Worm (Caenorhabditis elegans) whole organism, L4 larva: ENCODE measurements around the gene nlp-101.

Experiments
- F26F4.8 ChIP-seq: fragments of 200-800 bp; sonication (Bioruptor generic); conservative IDR thresholded peaks from 2 replicates; pipeline ENCODE4 v1.3.6; 2022; ENCODE audit warnings: missing genetic modification characterization, missing compliant biosample characterization
- F37D6.2 ChIP-seq: sonication (generic microtip); optimal IDR thresholded peaks from 2 replicates; lab custom pipeline; 2016; ENCODE audit warnings: mild to moderate bottlenecking, missing genetic modification characterization, missing compliant biosample characterization
- F49E8.2 ChIP-seq: sonication (generic microtip); optimal IDR thresholded peaks from 2 replicates; lab custom pipeline; 2016; ENCODE audit warnings: missing compliant biosample characterization, mild to moderate bottlenecking, missing genetic modification characterization, borderline replicate concordance
- Y105C5A.15 ChIP-seq: fragments of 200-800 bp; sonication (Bioruptor generic); IDR thresholded peaks from 2 replicates; pipeline ENCODE4 v1.3.6; 2022; ENCODE audit warnings: missing genetic modification characterization, missing compliant biosample characterization
- ZK337.2 ChIP-seq: fragments of 200-800 bp; sonication (Bioruptor generic); IDR thresholded peaks from 2 replicates; pipeline ENCODE4 v1.3.6; 2022; ENCODE audit warnings: missing genetic modification reagents, missing genetic modification characterization, missing compliant biosample characterization
- ZK546.5 ChIP-seq, 2 experiments: sonication (generic microtip); optimal IDR thresholded peaks; 2 replicates each; lab custom pipeline; 2017; ENCODE audit warnings: missing biosample characterization in 2 of 2, missing genetic modification characterization in 2 of 2
- arid-1 ChIP-seq: fragments of 200-800 bp; sonication (Bioruptor generic); conservative IDR thresholded peaks from 2 replicates; pipeline ENCODE4 v1.3.6; 2022; ENCODE audit warnings: missing genetic modification reagents, missing genetic modification characterization, missing compliant biosample characterization
- ceh-28 ChIP-seq: fragments of 150-350 bp; optimal IDR thresholded peaks from 2 replicates; lab custom pipeline; 2014; ENCODE audit warnings: missing biosample characterization, missing genetic modification reagents, missing genetic modification characterization
- ceh-32 ChIP-seq: sonication (generic microtip); optimal IDR thresholded peaks from 2 replicates; lab custom pipeline; 2016; ENCODE audit warnings: mild to moderate bottlenecking, missing genetic modification characterization, missing compliant biosample characterization; ENCODE audit not compliant: poor library complexity
- ces-1 ChIP-seq: fragments of 150-350 bp; sonication (generic microtip); optimal IDR thresholded peaks from 4 replicates; lab custom pipeline; 2014; ENCODE audit warnings: missing biosample characterization, missing genetic modification reagents, missing genetic modification characterization
- ctbp-1 ChIP-seq: fragments of 200-800 bp; sonication (Bioruptor generic); IDR thresholded peaks from 2 replicates; pipeline ENCODE4 v1.3.6; 2022; ENCODE audit warnings: missing genetic modification reagents, missing genetic modification characterization, missing compliant biosample characterization
- daf-19 ChIP-seq: fragments of 200-800 bp; sonication (Bioruptor generic); conservative IDR thresholded peaks from 2 replicates; pipeline ENCODE4 v1.3.6; 2022; ENCODE audit warnings: missing genetic modification characterization, missing compliant biosample characterization
- dmd-6 ChIP-seq: fragments of 200-800 bp; sonication (Bioruptor generic); IDR thresholded peaks from 2 replicates; pipeline ENCODE4 v1.3.6; 2022; ENCODE audit warnings: missing genetic modification reagents, missing genetic modification characterization, missing compliant biosample characterization
- dmd-8 ChIP-seq: fragments of 200-800 bp; sonication (Bioruptor generic); IDR thresholded peaks from 2 replicates; pipeline ENCODE4 v1.3.6; 2022; ENCODE audit warnings: missing genetic modification characterization, missing compliant biosample characterization
- dpl-1 ChIP-seq: fragments of 150-350 bp; optimal IDR thresholded peaks from 2 replicates; lab custom pipeline; 2014; ENCODE audit warnings: missing biosample characterization, missing genetic modification reagents, missing genetic modification characterization
- dve-1 ChIP-seq: sonication (generic microtip); optimal IDR thresholded peaks from 2 replicates; lab custom pipeline; 2017; ENCODE audit warnings: antibody characterized with exemption, mild to moderate bottlenecking, missing genetic modification characterization, missing compliant biosample characterization; ENCODE audit not compliant: insufficient read depth
- fkh-10 ChIP-seq: fragments of 150-350 bp; optimal IDR thresholded peaks from 2 replicates; lab custom pipeline; 2014; ENCODE audit warnings: missing biosample characterization, missing genetic modification reagents, missing genetic modification characterization
- hif-1 ChIP-seq, 2 experiments: sonication (generic microtip); optimal IDR thresholded peaks; 2 replicates each; lab custom pipeline; 2016 to 2017; ENCODE audit warnings: missing compliant biosample characterization in 2 of 2, missing genetic modification characterization in 2 of 2, missing genetic modification reagents in 2 of 2, missing genotype in 2 of 2, mild to moderate bottlenecking in 1 of 2
- hlh-11 ChIP-seq: fragments of 200-800 bp; sonication (Bioruptor generic); optimal IDR thresholded peaks from 2 replicates; lab custom pipeline; 2018; ENCODE audit warnings: mild to moderate bottlenecking, missing genetic modification characterization, missing compliant biosample characterization
- hmg-1.1 ChIP-seq: fragments of 200-800 bp; sonication (Bioruptor generic); IDR thresholded peaks from 2 replicates; pipeline ENCODE4 v1.3.6; 2022; ENCODE audit warnings: missing genetic modification reagents, missing genetic modification characterization, missing compliant biosample characterization
- lim-7 ChIP-seq: fragments of 200-800 bp; sonication (Bioruptor generic); IDR thresholded peaks from 2 replicates; pipeline ENCODE4 v1.3.6; 2022; ENCODE audit warnings: missing genetic modification characterization, missing compliant biosample characterization
- lin-1 ChIP-seq: fragments of 200-800 bp; sonication (Bioruptor generic); IDR thresholded peaks from 2 replicates; pipeline ENCODE4 v1.3.6; 2022; ENCODE audit warnings: missing genetic modification reagents, missing genetic modification characterization, missing compliant biosample characterization
- lin-29 ChIP-seq: fragments of 200-800 bp; sonication (Bioruptor generic); IDR thresholded peaks from 2 replicates; pipeline ENCODE4 v1.3.6; 2022; ENCODE audit warnings: missing genetic modification reagents, missing genetic modification characterization, missing compliant biosample characterization
- lin-38 ChIP-seq: fragments of 200-800 bp; sonication (Bioruptor generic); IDR thresholded peaks from 2 replicates; pipeline ENCODE4 v1.3.6; 2022; ENCODE audit warnings: missing genetic modification reagents, missing genetic modification characterization, missing compliant biosample characterization
- madf-5 ChIP-seq, 2 experiments: fragments of 200-800 bp; sonication (Bioruptor generic); IDR thresholded peaks; 2 replicates each; pipeline ENCODE4 v1.3.6; 2022; ENCODE audit warnings: missing compliant biosample characterization in 2 of 2, missing genetic modification characterization in 2 of 2
- madf-9 ChIP-seq: fragments of 200-800 bp; sonication (Bioruptor generic); conservative IDR thresholded peaks from 2 replicates; pipeline ENCODE4 v1.3.6; 2022; ENCODE audit warnings: missing genetic modification reagents, missing genetic modification characterization, missing compliant biosample characterization
- mdl-1 ChIP-seq, 2 experiments: fragments of 150-350 bp in 1 of 2; sonication (generic microtip) in 1 of 2; optimal IDR thresholded peaks; 2 replicates each; lab custom pipeline; 2014 to 2017; ENCODE audit warnings: missing biosample characterization in 2 of 2, missing genetic modification characterization in 2 of 2
- mdt-29 ChIP-seq: fragments of 200-800 bp; sonication (Bioruptor generic); IDR thresholded peaks from 2 replicates; pipeline ENCODE4 v1.3.6; 2022; ENCODE audit warnings: missing genetic modification reagents, missing genetic modification characterization, missing compliant biosample characterization
- mes-2 ChIP-seq: sonication (generic microtip); optimal IDR thresholded peaks from 2 replicates; lab custom pipeline; 2016; ENCODE audit warnings: missing genotype, mild to moderate bottlenecking, missing genetic modification characterization, missing compliant biosample characterization; ENCODE audit not compliant: poor library complexity, severe bottlenecking
- mxl-2 ChIP-seq: fragments of 200-800 bp; sonication (Bioruptor generic); conservative IDR thresholded peaks from 2 replicates; pipeline ENCODE4 v1.3.6; 2022; ENCODE audit warnings: missing genetic modification reagents, missing genetic modification characterization, missing compliant biosample characterization
- mxl-3 ChIP-seq: fragments of 200-800 bp; sonication (Bioruptor generic); optimal IDR thresholded peaks from 2 replicates; lab custom pipeline; 2018; ENCODE audit warnings: mild to moderate bottlenecking, missing genetic modification characterization, missing compliant biosample characterization
- nhr-111 ChIP-seq: fragments of 200-800 bp; sonication (Bioruptor generic); optimal IDR thresholded peaks from 2 replicates; lab custom pipeline; 2018; ENCODE audit warnings: mild to moderate bottlenecking, missing genetic modification characterization, missing compliant biosample characterization
- nhr-28 ChIP-seq: fragments of 150-350 bp; optimal IDR thresholded peaks from 2 replicates; lab custom pipeline; 2014; ENCODE audit warnings: missing biosample characterization, missing genetic modification characterization
- nhr-41 ChIP-seq: fragments of 200-800 bp; sonication (Bioruptor generic); IDR thresholded peaks from 2 replicates; pipeline ENCODE4 v1.3.6; 2022; ENCODE audit warnings: missing genetic modification reagents, missing genetic modification characterization, missing compliant biosample characterization
- nhr-48 ChIP-seq: sonication (generic microtip); optimal IDR thresholded peaks from 2 replicates; lab custom pipeline; 2016; ENCODE audit warnings: mild to moderate bottlenecking, missing genetic modification characterization, missing compliant biosample characterization
- pqm-1 ChIP-seq: sonication (generic microtip); optimal IDR thresholded peaks from 2 replicates; lab custom pipeline; 2017; ENCODE audit warnings: missing biosample characterization, missing genetic modification characterization
- rbr-2 ChIP-seq: sonication (generic microtip); optimal IDR thresholded peaks from 2 replicates; lab custom pipeline; 2016; ENCODE audit warnings: missing genotype, missing genetic modification characterization, missing compliant biosample characterization
- set-16 ChIP-seq: fragments of 200-800 bp; sonication (Bioruptor generic); IDR thresholded peaks from 2 replicates; pipeline ENCODE4 v1.3.6; 2022; ENCODE audit warnings: missing genetic modification reagents, missing genetic modification characterization, missing compliant biosample characterization
- snpc-4 ChIP-seq: fragments of 150-350 bp; optimal IDR thresholded peaks from 2 replicates; lab custom pipeline; 2014; ENCODE audit warnings: missing biosample characterization, missing genetic modification characterization
- spr-1 ChIP-seq: sonication (generic microtip); optimal IDR thresholded peaks from 2 replicates; lab custom pipeline; 2016; ENCODE audit warnings: mild to moderate bottlenecking, missing genetic modification characterization, missing compliant biosample characterization
- spr-3 ChIP-seq: fragments of 200-800 bp; sonication (Bioruptor generic); optimal IDR thresholded peaks from 2 replicates; lab custom pipeline; 2018; ENCODE audit warnings: mild to moderate bottlenecking, missing genetic modification characterization, missing compliant biosample characterization
- tag-97 ChIP-seq: fragments of 200-800 bp; sonication (Bioruptor generic); IDR thresholded peaks from 2 replicates; pipeline ENCODE4 v1.3.6; 2022; ENCODE audit warnings: missing genetic modification characterization, missing compliant biosample characterization
- unc-130 ChIP-seq: sonication (generic microtip); optimal IDR thresholded peaks from 2 replicates; lab custom pipeline; 2016; ENCODE audit warnings: missing genetic modification reagents, missing genetic modification characterization, missing compliant biosample characterization
- unc-39 ChIP-seq: sonication (generic microtip); optimal IDR thresholded peaks from 2 replicates; lab custom pipeline; 2017; ENCODE audit warnings: missing biosample characterization, missing genetic modification characterization
- unc-62 ChIP-seq, 3 experiments: fragments of 150-350 bp in 1 of 3; sonication (generic microtip); optimal IDR thresholded peaks in 2 of 3; peaks in 1 of 3; 1 replicate in 1 of 3; 2 replicates in 2 of 3; lab custom pipeline; 2014 to 2017; ENCODE audit warnings: missing biosample characterization in 3 of 3, missing genetic modification characterization in 3 of 3, missing genetic modification reagents in 3 of 3, missing genotype in 1 of 3
- zfp-3 ChIP-seq: fragments of 200-800 bp; sonication (Bioruptor generic); conservative IDR thresholded peaks from 2 replicates; pipeline ENCODE4 v1.3.6; 2022; ENCODE audit warnings: missing genetic modification reagents, missing genetic modification characterization, missing compliant biosample characterization
- ztf-11 ChIP-seq: fragments of 150-350 bp; optimal IDR thresholded peaks from 2 replicates; lab custom pipeline; 2014; ENCODE audit warnings: missing biosample characterization, missing genetic modification characterization

The nlp-101 gene

ce11 chrX:7823108-7823704, 15.5 kb upstream of the nlp-101 start, which contains the start of gene eef-1A.2 (continued):
- TF ChIP-seq ceh-28 (tag; lab: Kevin White, UChicago) (peak; percentile 88), F26F4.8 (no peak), fkh-10 (peak; percentile 99), nhr-48 (peak; percentile 84), lim-7 (GFP tag; lab: Robert Waterston, UW) (peak; percentile 65; the same call in 1 of the 2 replicates), ceh-32 (tag; lab: Kevin White, UChicago) (peak; percentile 36), nhr-28 (peak; percentile 93), spr-3 (GFP tag; lab: Kevin White, UChicago) (peak; percentile 40), mdl-1 (tag; optimal IDR thresholded peaks at IDR 0.05; lab: Kevin White, UChicago) (peak; percentile 97 to 99), ctbp-1 (GFP tag; lab: Robert Waterston, UW) (peak; percentile 93), F37D6.2 (tag; lab: Kevin White, UChicago) (peak; percentile 90), dmd-8 (GFP tag; lab: Robert Waterston, UW) (no peak), lin-38 (GFP tag; lab: Robert Waterston, UW) (peak; percentile 72), hmg-1.1 (GFP tag; lab: Robert Waterston, UW) (peak; percentile 96), set-16 (GFP tag; lab: Robert Waterston, UW) (peak; percentile 89), ZK546.5 (tag; optimal IDR thresholded peaks at IDR 0.05; lab: Kevin White, UChicago) (no peak), mdt-29 (GFP tag; lab: Robert Waterston, UW) (peak; percentile 86), dve-1 (peak; percentile 98), lin-1 (peak; percentile 58; the same call in 1 of the 2 replicates), snpc-4 (no peak), madf-9 (GFP tag; lab: Robert Waterston, UW) (peak; percentile 71), pqm-1 (peak; percentile 10), dpl-1 (GFP tag; lab: Kevin White, UChicago) (peak; percentile 67)
- TF ChIP-seq, all 104 proteins: peak for 68

- TF ChIP-seq unc-39 (no peak), mxl-3 (GFP tag; lab: Kevin White, UChicago) (peak; percentile 70), spr-1 (tag; lab: Kevin White, UChicago) (no peak), F49E8.2 (tag; lab: Kevin White, UChicago) (no peak), unc-62 (GFP tag; optimal IDR thresholded peaks at IDR 0.05 in 1 of 2; lab: Kevin White, UChicago) (peak in 1 of 2 experiments; percentile 98), unc-62 (tag; optimal IDR thresholded peaks at IDR 0.05; lab: Kevin White, UChicago) (no peak), mxl-2 (GFP tag; lab: Robert Waterston, UW) (no peak), arid-1 (no peak), hif-1 (tag; optimal IDR thresholded peaks at IDR 0.05; lab: Kevin White, UChicago) (no peak), zfp-3 (GFP tag; lab: Robert Waterston, UW) (no peak), lin-38 (GFP tag; lab: Robert Waterston, UW) (no peak), nhr-111 (GFP tag; lab: Kevin White, UChicago) (peak; percentile 18), dmd-6 (GFP tag; lab: Robert Waterston, UW) (peak; percentile 30; the same call in 1 of the 2 replicates), madf-5 (GFP tag; IDR thresholded peaks at IDR 0.05; lab: Robert Waterston, UW) (no peak), ztf-11 (tag; lab: Kevin White, UChicago) (no peak), snpc-4 (no peak), daf-19 (GFP tag; lab: Robert Waterston, UW) (0 out of 2 replicates have a peak, but pooled peaks have one; percentile 18), ces-1 (no peak), mdl-1 (tag; optimal IDR thresholded peaks at IDR 0.05; lab: Kevin White, UChicago) (peak in 1 of 2 experiments; percentile 63), ZK337.2 (GFP tag; lab: Robert Waterston, UW) (no peak), tag-97 (GFP tag; lab: Robert Waterston, UW) (no peak), hlh-11 (tag; lab: Kevin White, UChicago) (peak; percentile 60), unc-130 (no peak), ZK546.5 (tag; optimal IDR thresholded peaks at IDR 0.05; lab: Kevin White, UChicago) (no peak), rbr-2 (tag; lab: Kevin White, UChicago) (peak; percentile 20), nhr-41 (GFP tag; lab: Robert Waterston, UW) (no peak), dpl-1 (GFP tag; lab: Kevin White, UChicago) (no peak), F26F4.8 (no peak), pqm-1 (peak; percentile 45), mes-2 (tag; lab: Kevin White, UChicago) (peak; percentile 59), mdt-29 (GFP tag; lab: Robert Waterston, UW) (no peak), lin-1 (no peak), Y105C5A.15 (no peak), lin-29 (GFP tag; lab: Robert Waterston, UW) (no peak)
These were observed 13.0 kb upstream of the nlp-101 start for ce11 chrX:7825707-7826106.
